Fruit fly (Drosophila melanogaster) whole organism, prepupa: ENCODE measurements around the gene CG13733.

Experiments used
- Blimp-1 ChIP-seq: fragments of 200-800 bp; sonication (Bioruptor generic); optimal IDR thresholded peaks from 3 replicates; lab custom pipeline; 2017; ENCODE audit warnings: missing biosample characterization, missing genetic modification characterization, mild to moderate bottlenecking, moderate library complexity, missing genetic modification reagents
- CG10631 ChIP-seq: fragments of 200-800 bp; sonication (Bioruptor generic); optimal IDR thresholded peaks from 2 replicates; lab custom pipeline; 2016; ENCODE audit warnings: missing biosample characterization, missing genetic modification characterization
- CG10669 ChIP-seq: fragments of 200-800 bp; sonication (Bioruptor generic); optimal IDR thresholded peaks from 3 replicates; lab custom pipeline; 2018; ENCODE audit warnings: missing biosample characterization, mild to moderate bottlenecking, missing genetic modification characterization, moderate library complexity
- CG11294 ChIP-seq: fragments of 200-800 bp; sonication (Bioruptor generic); IDR thresholded peaks from 2 replicates; pipeline ENCODE4 v1.3.6; 2022; ENCODE audit warnings: missing biosample characterization, missing genetic modification characterization
- CG11762 ChIP-seq: fragments of 200-800 bp; sonication (Bioruptor generic); optimal IDR thresholded peaks from 3 replicates; lab custom pipeline; 2016; ENCODE audit warnings: missing biosample characterization, missing genetic modification characterization; ENCODE audit not compliant: insufficient read depth
- CG11902 ChIP-seq: fragments of 200-800 bp; sonication (Bioruptor generic); optimal IDR thresholded peaks from 3 replicates; lab custom pipeline; 2016; ENCODE audit warnings: missing biosample characterization, missing genetic modification characterization
- CG15336 ChIP-seq: fragments of 200-800 bp; sonication (Bioruptor generic); IDR thresholded peaks from 2 replicates; pipeline ENCODE4 v1.3.6; 2022; ENCODE audit warnings: missing biosample characterization, missing genetic modification characterization
- CG16779 ChIP-seq: fragments of 200-800 bp; sonication (Bioruptor generic); optimal IDR thresholded peaks from 3 replicates; lab custom pipeline; 2017; ENCODE audit warnings: missing biosample characterization, mild to moderate bottlenecking, missing genetic modification characterization
- CG3032 ChIP-seq: fragments of 200-800 bp; optimal IDR thresholded peaks from 2 replicates; lab custom pipeline; 2019; ENCODE audit warnings: missing biosample characterization, mild to moderate bottlenecking, missing genetic modification characterization, moderate library complexity
- CG3919 ChIP-seq: fragments of 200-800 bp; sonication (Bioruptor generic); optimal IDR thresholded peaks from 3 replicates; lab custom pipeline; 2016; ENCODE audit warnings: missing biosample characterization, missing genetic modification characterization
- CG6163 ChIP-seq: fragments of 200-800 bp; sonication (Bioruptor generic); IDR thresholded peaks from 3 replicates; pipeline ENCODE4 v1.3.6; 2022; ENCODE audit warnings: missing biosample characterization, missing genetic modification characterization
- CG6276 ChIP-seq: fragments of 200-800 bp; sonication (Bioruptor generic); optimal IDR thresholded peaks from 2 replicates; lab custom pipeline; 2017; ENCODE audit warnings: missing biosample characterization, mild to moderate bottlenecking, missing genetic modification characterization
- CG6808 ChIP-seq: fragments of 200-800 bp; sonication (Bioruptor generic); optimal IDR thresholded peaks from 3 replicates; lab custom pipeline; 2017; ENCODE audit warnings: missing biosample characterization, missing genetic modification characterization, mild to moderate bottlenecking, moderate library complexity, missing genetic modification reagents
- CG6854 ChIP-seq: fragments of 200-800 bp; sonication (Bioruptor generic); optimal IDR thresholded peaks from 2 replicates; lab custom pipeline; 2017; ENCODE audit warnings: missing biosample characterization, mild to moderate bottlenecking, missing genetic modification characterization
- CG7368 ChIP-seq: fragments of 200-800 bp; sonication (Bioruptor generic); optimal IDR thresholded peaks from 3 replicates; lab custom pipeline; 2016; ENCODE audit warnings: missing biosample characterization, missing genetic modification characterization
- CG8119 ChIP-seq: fragments of 200-800 bp; sonication (Bioruptor generic); IDR thresholded peaks from 3 replicates; pipeline ENCODE4 v1.3.6; 2022; ENCODE audit warnings: missing biosample characterization, missing genetic modification characterization
- CG8319 ChIP-seq: fragments of 200-800 bp; sonication (Bioruptor generic); optimal IDR thresholded peaks from 3 replicates; lab custom pipeline; 2016; ENCODE audit warnings: missing biosample characterization, missing genetic modification characterization
- CG8632 ChIP-seq: fragments of 200-800 bp; sonication (Bioruptor generic); optimal IDR thresholded peaks from 3 replicates; lab custom pipeline; 2016; ENCODE audit warnings: missing biosample characterization, missing genetic modification characterization
- CG9139 ChIP-seq: fragments of 200-800 bp; sonication (Bioruptor generic); optimal IDR thresholded peaks from 3 replicates; lab custom pipeline; 2017; ENCODE audit warnings: missing biosample characterization, mild to moderate bottlenecking, missing genetic modification characterization
- Eip75B ChIP-seq: fragments of 200-800 bp; sonication (Bioruptor generic); optimal IDR thresholded peaks from 3 replicates; lab custom pipeline; 2016; ENCODE audit warnings: missing biosample characterization, missing genetic modification characterization
- Eip78C ChIP-seq: fragments of 200-800 bp; sonication (Bioruptor generic); peaks from one replicate; lab custom pipeline; 2016; ENCODE audit warnings: missing biosample characterization, missing genetic modification characterization
- Eip93F ChIP-seq: fragments of 200-800 bp; sonication (Bioruptor generic); optimal IDR thresholded peaks from 2 replicates; lab custom pipeline; 2016; ENCODE audit warnings: missing biosample characterization, mild to moderate bottlenecking, missing genetic modification characterization
- Gug ChIP-seq: fragments of 200-800 bp; sonication (Bioruptor generic); IDR thresholded peaks from 2 replicates; pipeline ENCODE4 v1.3.6; 2022; ENCODE audit warnings: missing biosample characterization, missing genetic modification characterization
- Hr38 ChIP-seq: sonication (Bioruptor generic); optimal IDR thresholded peaks from 2 replicates; lab custom pipeline; 2016; ENCODE audit warnings: missing biosample characterization, missing genetic modification characterization
- Hr39 ChIP-seq: fragments of 200-800 bp; sonication (Bioruptor generic); optimal IDR thresholded peaks from 2 replicates; lab custom pipeline; 2016; ENCODE audit warnings: missing biosample characterization, missing genetic modification characterization
- Met ChIP-seq: fragments of 200-800 bp; sonication (Bioruptor generic); optimal IDR thresholded peaks from 3 replicates; lab custom pipeline; 2016; ENCODE audit warnings: missing biosample characterization, missing genetic modification characterization
- Smox ChIP-seq: fragments of 200-800 bp; sonication (Bioruptor generic); optimal IDR thresholded peaks from 3 replicates; lab custom pipeline; 2016; ENCODE audit warnings: missing biosample characterization, missing genetic modification characterization
- Sox102F ChIP-seq: fragments of 200-800 bp; sonication (Bioruptor generic); optimal IDR thresholded peaks from 2 replicates; lab custom pipeline; 2016; ENCODE audit warnings: missing biosample characterization, mild to moderate bottlenecking, missing genetic modification characterization
- achi ChIP-seq: fragments of 200-800 bp; sonication (Bioruptor generic); optimal IDR thresholded peaks from 3 replicates; lab custom pipeline; 2016; ENCODE audit warnings: missing biosample characterization, missing genetic modification characterization
- acj6 ChIP-seq: fragments of 200-800 bp; sonication (Bioruptor generic); optimal IDR thresholded peaks from 3 replicates; lab custom pipeline; 2016; ENCODE audit warnings: missing biosample characterization, missing genetic modification characterization
- cyc ChIP-seq: fragments of 200-800 bp; sonication (Bioruptor generic); optimal IDR thresholded peaks from 3 replicates; lab custom pipeline; 2016; ENCODE audit warnings: missing biosample characterization, missing genetic modification characterization
- dac ChIP-seq: fragments of 200-800 bp; sonication (Bioruptor generic); optimal IDR thresholded peaks from 2 replicates; lab custom pipeline; 2017; ENCODE audit warnings: missing biosample characterization, mild to moderate bottlenecking, missing genetic modification characterization
- dsx ChIP-seq: fragments of 200-800 bp; optimal IDR thresholded peaks from 3 replicates; lab custom pipeline; 2019; ENCODE audit warnings: missing biosample characterization, mild to moderate bottlenecking, missing genetic modification characterization, moderate library complexity; ENCODE audit not compliant: poor library complexity, severe bottlenecking
- eg ChIP-seq: fragments of 200-800 bp; sonication (Bioruptor generic); IDR thresholded peaks from 3 replicates; pipeline ENCODE4 v1.3.6; 2022; ENCODE audit warnings: missing biosample characterization, missing genetic modification characterization
- esn ChIP-seq: fragments of 200-800 bp; sonication (Bioruptor generic); optimal IDR thresholded peaks from 2 replicates; lab custom pipeline; 2016; ENCODE audit warnings: missing biosample characterization, mild to moderate bottlenecking, missing genetic modification characterization, moderate library complexity
- fd59A ChIP-seq: fragments of 200-800 bp; sonication (Bioruptor generic); optimal IDR thresholded peaks from 2 replicates; lab custom pipeline; 2017; ENCODE audit warnings: missing biosample characterization, mild to moderate bottlenecking, missing genetic modification characterization, missing genetic modification reagents
- fd85E ChIP-seq: fragments of 200-800 bp; sonication (Bioruptor generic); optimal IDR thresholded peaks from 3 replicates; lab custom pipeline; 2016; ENCODE audit warnings: missing biosample characterization, missing genetic modification characterization
- fkh ChIP-seq: fragments of 200-800 bp; sonication (Bioruptor generic); optimal IDR thresholded peaks from 3 replicates; lab custom pipeline; 2017; ENCODE audit warnings: missing biosample characterization, mild to moderate bottlenecking, missing genetic modification characterization, moderate library complexity
- lz ChIP-seq: fragments of 200-800 bp; sonication (Bioruptor generic); optimal IDR thresholded peaks from 3 replicates; lab custom pipeline; 2016; ENCODE audit warnings: missing biosample characterization, missing genetic modification characterization
- pdm3 ChIP-seq: fragments of 200-800 bp; sonication (Bioruptor generic); optimal IDR thresholded peaks from 3 replicates; lab custom pipeline; 2016; ENCODE audit warnings: missing biosample characterization, missing genetic modification characterization
- salr ChIP-seq, 2 experiments: fragments of 200-800 bp; sonication (Bioruptor generic); optimal IDR thresholded peaks; 3 replicates each; lab custom pipeline; 2016 to 2018; ENCODE audit warnings: missing biosample characterization in 2 of 2, missing genetic modification characterization in 2 of 2, mild to moderate bottlenecking in 1 of 2
- spab ChIP-seq: fragments of 200-800 bp; sonication (Bioruptor generic); optimal IDR thresholded peaks from 2 replicates; lab custom pipeline; 2017; ENCODE audit warnings: missing biosample characterization, mild to moderate bottlenecking, missing genetic modification characterization, missing genetic modification reagents
- ss ChIP-seq, 2 experiments: fragments of 200-800 bp; sonication (Bioruptor generic); optimal IDR thresholded peaks; 2 replicates in 1 of 2; 3 replicates in 1 of 2; lab custom pipeline; 2017 to 2018; ENCODE audit warnings: mild to moderate bottlenecking in 2 of 2, missing biosample characterization in 2 of 2, missing genetic modification characterization in 2 of 2, moderate library complexity in 1 of 2
- svp ChIP-seq: fragments of 200-800 bp; sonication (Bioruptor generic); peaks from one replicate; lab custom pipeline; 2016; ENCODE audit warnings: missing biosample characterization, missing genetic modification characterization

CG13733 gene

dm6 chr3L:17433555-17433954, 45.2 kb downstream of the CG13733 start, which contains the start of the genes Coq4 and CG32176 (continued):
- TF ChIP-seq dac, result peak; percentile 93
- TF ChIP-seq svp (GFP tag; lab: Kevin White, UChicago), result peak; percentile 99
- peak; percentile 94 for TF ChIP-seq CG8632 (GFP tag; lab: Kevin White, UChicago)
- TF ChIP-seq CG8319, result peak; percentile 95
- peak; percentile 98 for TF ChIP-seq CG10631
- TF ChIP-seq CG9139 (GFP tag; lab: Kevin White, UChicago), result peak; percentile 82
- peak; percentile 83 for TF ChIP-seq CG16779 (tag; lab: Kevin White, UChicago)
- TF ChIP-seq acj6 (GFP tag; lab: Kevin White, UChicago), result peak; percentile 98
- TF ChIP-seq lz, result peak; percentile 98
- TF ChIP-seq esn (GFP tag; lab: Kevin White, UChicago), result peak; percentile 99
- peak; percentile 88 for TF ChIP-seq fd59A
- peak; percentile 98 for TF ChIP-seq Sox102F
- peak; percentile 93 for TF ChIP-seq Eip93F (GFP tag; lab: Kevin White, UChicago)
- peak; percentile 94 for TF ChIP-seq CG15336
- TF ChIP-seq Eip78C (GFP tag; lab: Kevin White, UChicago), result peak; percentile 99
- TF ChIP-seq ss (GFP tag; optimal IDR thresholded peaks at IDR 0.05; lab: Kevin White, UChicago), result peak; percentile 77 to 89
- peak; percentile 97 for TF ChIP-seq CG11762 (GFP tag; lab: Kevin White, UChicago)
- TF ChIP-seq pdm3 (GFP tag; lab: Kevin White, UChicago), result peak; percentile 99
- TF ChIP-seq CG7368 (GFP tag; lab: Kevin White, UChicago), result peak; percentile 96
- TF ChIP-seq CG3032 (tag; lab: Kevin White, UChicago), result peak; percentile 96
- TF ChIP-seq CG10669, result peak; percentile 94
- TF ChIP-seq Gug (GFP tag; lab: Robert Waterston, UW), result peak; percentile 96
- peak; percentile 96 for TF ChIP-seq Hr38 (GFP tag; lab: Kevin White, UChicago)
- peak; percentile 99 for TF ChIP-seq Hr39
- peak; percentile 93 for TF ChIP-seq CG8119 (GFP tag; lab: Robert Waterston, UW)
- peak; percentile 79 for TF ChIP-seq fkh (GFP tag; lab: Kevin White, UChicago)
- peak; percentile 98 for TF ChIP-seq CG3919 (GFP tag; lab: Kevin White, UChicago)
- TF ChIP-seq CG6854, result peak; percentile 85

- TF ChIP-seq CG8119 (GFP tag; lab: Robert Waterston, UW), result 0 out of 3 replicates have a peak, but pooled peaks have one; percentile 16
- peak; percentile 16 for TF ChIP-seq dsx
- TF ChIP-seq cyc (GFP tag; lab: Kevin White, UChicago), result no peak
- 0 out of 3 replicates have a peak, but pooled peaks have one; percentile 13 for TF ChIP-seq eg (GFP tag; lab: Robert Waterston, UW)
- TF ChIP-seq CG15336, result 0 out of 2 replicates have a peak, but pooled peaks have one; percentile 24
- TF ChIP-seq CG8632 (GFP tag; lab: Kevin White, UChicago), result no peak
- peak in 1 of 2 experiments; percentile 21 for TF ChIP-seq ss (GFP tag; optimal IDR thresholded peaks at IDR 0.05; lab: Kevin White, UChicago)
- no peak for TF ChIP-seq svp (GFP tag; lab: Kevin White, UChicago)
- no peak for TF ChIP-seq CG6163
These were observed 45.8 kb downstream of the CG13733 start, which contains the start of gene frc for dm6 chr3L:17432947-17433346. Gene frc (minus strand): TSS chr3L:17433190.

dm6 chr3L:17430957-17431585, 47.7 kb downstream of the CG13733 start:
- no peak for TF ChIP-seq spab
- TF ChIP-seq CG10631, result peak; percentile 26
- TF ChIP-seq acj6 (GFP tag; lab: Kevin White, UChicago), result peak; percentile 38
- no peak for TF ChIP-seq CG6276 (GFP tag; lab: Kevin White, UChicago)
- peak; percentile 31 for TF ChIP-seq esn (GFP tag; lab: Kevin White, UChicago)
- TF ChIP-seq fd85E (GFP tag; lab: Kevin White, UChicago), result no peak
- peak; percentile 1 for TF ChIP-seq Smox
- no peak for TF ChIP-seq achi
- TF ChIP-seq CG6163, result 0 out of 3 replicates have a peak, but pooled peaks have one; percentile 6
- no peak for TF ChIP-seq dsx
- no peak for TF ChIP-seq CG11902 (GFP tag; lab: Kevin White, UChicago)
- no peak for TF ChIP-seq CG8319
- TF ChIP-seq Eip78C (GFP tag; lab: Kevin White, UChicago), result peak; percentile 85
- TF ChIP-seq lz, result peak; percentile 11
- TF ChIP-seq salr (GFP tag; optimal IDR thresholded peaks at IDR 0.05; lab: Kevin White, UChicago), result no peak
- no peak for TF ChIP-seq Eip75B (GFP tag; lab: Kevin White, UChicago)
- TF ChIP-seq CG3919 (GFP tag; lab: Kevin White, UChicago), result peak; percentile 19
- no peak for TF ChIP-seq CG7368 (GFP tag; lab: Kevin White, UChicago)
- peak; percentile 37 for TF ChIP-seq fkh (GFP tag; lab: Kevin White, UChicago)
- no peak for TF ChIP-seq CG11294
- no peak for TF ChIP-seq CG6808 (GFP tag; lab: Kevin White, UChicago)
- TF ChIP-seq CG10669, result no peak
- no peak for TF ChIP-seq CG8632 (GFP tag; lab: Kevin White, UChicago)
- no peak for TF ChIP-seq dac
- no peak for TF ChIP-seq Hr38 (GFP tag; lab: Kevin White, UChicago)
- peak; percentile 29 for TF ChIP-seq Met (GFP tag; lab: Kevin White, UChicago)
- TF ChIP-seq Blimp-1 (GFP tag; lab: Kevin White, UChicago), result no peak
- no peak for TF ChIP-seq CG16779 (tag; lab: Kevin White, UChicago)
